Worm (Caenorhabditis elegans) whole organism, L3 larva: ENCODE results near the gene H28G03.2.

Experiments used
- ZK546.5 ChIP-seq: sonication (generic microtip); optimal IDR thresholded peaks from 2 replicates; lab custom pipeline; 2017; ENCODE audit warnings: missing biosample characterization, missing genetic modification characterization
- ceh-16 ChIP-seq: sonication (generic microtip); optimal IDR thresholded peaks from 2 replicates; lab custom pipeline; 2017; ENCODE audit warnings: missing biosample characterization, missing genetic modification characterization
- ceh-28 ChIP-seq: fragments of 150-350 bp; optimal IDR thresholded peaks from 2 replicates; lab custom pipeline; 2014; ENCODE audit warnings: missing biosample characterization, missing genetic modification reagents, missing genetic modification characterization
- ceh-82 ChIP-seq: fragments of 150-350 bp; optimal IDR thresholded peaks from 2 replicates; lab custom pipeline; 2014; ENCODE audit warnings: missing biosample characterization, missing genetic modification characterization
- ceh-9 ChIP-seq: sonication (generic microtip); optimal IDR thresholded peaks from 2 replicates; lab custom pipeline; 2018; ENCODE audit warnings: missing biosample characterization, missing genetic modification characterization
- daf-12 ChIP-seq: fragments of 150-350 bp; optimal IDR thresholded peaks from 2 replicates; lab custom pipeline; 2014; ENCODE audit warnings: missing biosample characterization, missing genetic modification reagents, missing genetic modification characterization
- egl-27 ChIP-seq: sonication (generic microtip); optimal IDR thresholded peaks from 4 replicates; lab custom pipeline; 2017; ENCODE audit warnings: missing biosample characterization, missing genetic modification reagents, missing genetic modification characterization
- elt-1 ChIP-seq: fragments of 150-350 bp; optimal IDR thresholded peaks from 2 replicates; lab custom pipeline; 2014; ENCODE audit warnings: missing biosample characterization, missing genetic modification characterization
- elt-2 ChIP-seq: sonication (generic microtip); optimal IDR thresholded peaks from 2 replicates; lab custom pipeline; 2016; ENCODE audit warnings: missing genetic modification reagents, mild to moderate bottlenecking, missing genetic modification characterization, missing compliant biosample characterization
- fkh-2 ChIP-seq: fragments of 150-350 bp; optimal IDR thresholded peaks from 2 replicates; lab custom pipeline; 2014; ENCODE audit warnings: missing biosample characterization, missing genetic modification reagents, missing genetic modification characterization
- fos-1 ChIP-seq: fragments of 150-350 bp; optimal IDR thresholded peaks from 2 replicates; lab custom pipeline; 2014; ENCODE audit warnings: missing biosample characterization, missing genetic modification characterization
- hmg-11 ChIP-seq: sonication (generic microtip); optimal IDR thresholded peaks from 2 replicates; lab custom pipeline; 2016; ENCODE audit warnings: missing genetic modification characterization, missing compliant biosample characterization
- jun-1 ChIP-seq: fragments of 150-350 bp; optimal IDR thresholded peaks from 2 replicates; lab custom pipeline; 2014; ENCODE audit warnings: missing biosample characterization, missing genetic modification reagents, missing genetic modification characterization
- lin-39 ChIP-seq: fragments of 150-350 bp; optimal IDR thresholded peaks from 2 replicates; lab custom pipeline; 2018; ENCODE audit warnings: missing biosample characterization, missing genetic modification reagents, missing genetic modification characterization
- lsy-12 ChIP-seq: sonication (generic microtip); optimal IDR thresholded peaks from 2 replicates; lab custom pipeline; 2016; ENCODE audit warnings: mild to moderate bottlenecking, missing genetic modification characterization, missing compliant biosample characterization
- nfya-1 ChIP-seq: sonication (generic microtip); optimal IDR thresholded peaks from 2 replicates; lab custom pipeline; 2017; ENCODE audit warnings: missing genetic modification characterization, mild to moderate bottlenecking, missing compliant biosample characterization, antibody characterized with exemption, moderate library complexity; ENCODE audit not compliant: insufficient read depth
- nhr-12 ChIP-seq: fragments of 150-350 bp; optimal IDR thresholded peaks from 2 replicates; lab custom pipeline; 2014; ENCODE audit warnings: missing biosample characterization, missing genetic modification characterization
- nhr-23 ChIP-seq: fragments of 150-350 bp; optimal IDR thresholded peaks from 2 replicates; lab custom pipeline; 2014; ENCODE audit warnings: missing biosample characterization, missing genetic modification reagents, missing genetic modification characterization
- nhr-25 ChIP-seq: sonication (generic microtip); optimal IDR thresholded peaks from 2 replicates; lab custom pipeline; 2017; ENCODE audit warnings: missing biosample characterization, missing genetic modification characterization
- nhr-28 ChIP-seq: fragments of 150-350 bp; optimal IDR thresholded peaks from 2 replicates; lab custom pipeline; 2014; ENCODE audit warnings: missing biosample characterization, missing genetic modification characterization
- nhr-43 ChIP-seq: sonication (generic microtip); optimal IDR thresholded peaks from 2 replicates; lab custom pipeline; 2016; ENCODE audit warnings: mild to moderate bottlenecking, missing genetic modification characterization, missing compliant biosample characterization; ENCODE audit not compliant: poor library complexity, severe bottlenecking
- nhr-67 ChIP-seq: fragments of 150-350 bp; optimal IDR thresholded peaks from 2 replicates; lab custom pipeline; 2014; ENCODE audit warnings: missing biosample characterization, missing genetic modification characterization
- nhr-76 ChIP-seq: fragments of 150-350 bp; sonication (generic microtip); optimal IDR thresholded peaks from 5 replicates; lab custom pipeline; 2014; ENCODE audit warnings: missing biosample characterization, missing genetic modification characterization
- pha-4 ChIP-seq: fragments of 150-350 bp; optimal IDR thresholded peaks from 2 replicates; lab custom pipeline; 2014; ENCODE audit warnings: missing biosample characterization, missing genetic modification reagents, missing genetic modification characterization
- pqm-1 ChIP-seq: fragments of 150-350 bp; optimal IDR thresholded peaks from 2 replicates; lab custom pipeline; 2017; ENCODE audit warnings: missing biosample characterization, missing genetic modification characterization, inconsistent platforms
- sea-2 ChIP-seq: fragments of 150-350 bp; sonication (generic microtip); optimal IDR thresholded peaks from 4 replicates; lab custom pipeline; 2014; ENCODE audit warnings: missing biosample characterization, missing genetic modification reagents, missing genetic modification characterization
- skn-1 ChIP-seq: fragments of 150-350 bp; optimal IDR thresholded peaks from 2 replicates; lab custom pipeline; 2014; ENCODE audit warnings: missing biosample characterization, missing genetic modification characterization
- tbx-2 ChIP-seq: sonication (generic microtip); optimal IDR thresholded peaks from 2 replicates; lab custom pipeline; 2016; ENCODE audit warnings: mild to moderate bottlenecking, missing genetic modification characterization, missing compliant biosample characterization
- ztf-11 ChIP-seq: fragments of 150-350 bp; optimal IDR thresholded peaks from 2 replicates; lab custom pipeline; 2014; ENCODE audit warnings: missing biosample characterization, missing genetic modification characterization
- ztf-4 ChIP-seq: fragments of 150-350 bp; optimal IDR thresholded peaks from 2 replicates; lab custom pipeline; 2014; ENCODE audit warnings: missing biosample characterization, missing genetic modification characterization

The H28G03.2 gene

ce11 chrX:5213565-5213964 is 8.0 kb downstream of the H28G03.2 start:
- TF ChIP-seq elt-2 (tag; lab: Kevin White, UChicago) = peak; percentile 98
- TF ChIP-seq pqm-1 (tag; lab: Kevin White, UChicago) = peak; percentile 98
- peak; percentile 29 for TF ChIP-seq ceh-28 (tag; lab: Kevin White, UChicago)
- no peak for TF ChIP-seq ceh-82
- peak; percentile 66 for TF ChIP-seq nhr-43
- peak; percentile 24 for TF ChIP-seq pha-4 (tag; lab: Kevin White, UChicago)
- no peak for TF ChIP-seq tbx-2 (tag; lab: Kevin White, UChicago)
- TF ChIP-seq fos-1 (tag; lab: Kevin White, UChicago) = no peak
- TF ChIP-seq skn-1 (tag; lab: Kevin White, UChicago) = peak; percentile 8
- TF ChIP-seq jun-1 = peak; percentile 47

DNA sequence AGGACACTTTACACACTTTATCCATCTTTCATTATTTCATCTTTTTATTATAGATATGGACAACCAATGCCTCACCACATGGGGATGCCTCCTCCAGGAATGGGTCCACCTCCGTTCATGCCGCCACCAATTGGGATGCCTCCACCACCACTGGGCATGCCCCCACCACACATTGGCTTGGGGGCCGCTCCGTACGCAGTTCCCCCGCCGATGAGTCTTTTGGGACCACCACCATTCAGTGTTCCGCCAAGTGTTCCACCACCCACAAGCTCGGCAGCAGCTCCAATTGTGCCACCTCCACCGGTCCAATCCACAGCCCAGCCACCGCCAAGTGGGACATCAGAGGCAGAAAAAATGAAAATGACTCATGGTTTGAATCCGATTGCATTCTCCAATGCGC is 9.2 kb downstream of the H28G03.2 start:
- TF ChIP-seq ceh-28 (tag; lab: Kevin White, UChicago) = no peak
- no peak for TF ChIP-seq ceh-9 (tag; lab: Kevin White, UChicago)
- TF ChIP-seq nhr-67 (tag; lab: Kevin White, UChicago) = no peak
- TF ChIP-seq, all 47 proteins: peak for 0

ce11 chrX:5216063-5216462 is 10.5 kb downstream of the H28G03.2 start, which contains the start of gene hrpa-2:
TSS of gene hrpa-2 (plus strand) at chrX:5216363.
- TF ChIP-seq nhr-25 (no peak), lsy-12 (tag; lab: Kevin White, UChicago) (no peak), nhr-43 (no peak), ztf-11 (tag; lab: Kevin White, UChicago) (no peak), nhr-28 (tag; lab: Kevin White, UChicago) (no peak), fos-1 (tag; lab: Kevin White, UChicago) (no peak), ceh-28 (tag; lab: Kevin White, UChicago) (no peak), nhr-67 (tag; lab: Kevin White, UChicago) (no peak), ztf-4 (tag; lab: Kevin White, UChicago) (no peak), ZK546.5 (no peak), fkh-2 (tag; lab: Kevin White, UChicago) (no peak), nfya-1 (tag; lab: Kevin White, UChicago) (no peak), nhr-76 (tag; lab: Kevin White, UChicago) (no peak), sea-2 (GFP tag; lab: Kevin White, UChicago) (no peak), elt-2 (tag; lab: Kevin White, UChicago) (no peak), nhr-12 (tag; lab: Kevin White, UChicago) (no peak), lin-39 (tag; lab: Kevin White, UChicago) (no peak), elt-1 (tag; lab: Kevin White, UChicago) (no peak), egl-27 (tag; lab: Kevin White, UChicago) (no peak), jun-1 (no peak)

DNA sequence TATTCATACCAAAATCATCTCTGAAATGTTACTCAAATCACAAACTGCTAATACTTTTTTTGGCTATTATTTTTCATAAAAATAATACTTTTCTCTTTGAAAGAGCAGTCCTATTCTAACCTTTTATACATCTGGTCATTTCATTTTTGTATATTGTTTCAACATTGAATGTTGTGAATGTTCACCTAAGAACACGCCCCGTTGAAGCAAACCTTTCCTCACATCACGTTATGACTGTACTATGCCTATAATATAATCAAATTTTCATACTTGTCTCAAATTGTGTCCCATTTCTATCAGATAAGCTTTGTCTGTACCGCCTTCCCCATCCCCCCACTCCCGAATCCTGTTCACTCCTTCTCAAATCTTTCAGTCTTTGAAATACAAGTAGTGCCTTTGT is 12.8 kb downstream of the H28G03.2 start:
- peak; percentile 3 for TF ChIP-seq elt-2 (tag; lab: Kevin White, UChicago)
- no peak for TF ChIP-seq nhr-25

DNA sequence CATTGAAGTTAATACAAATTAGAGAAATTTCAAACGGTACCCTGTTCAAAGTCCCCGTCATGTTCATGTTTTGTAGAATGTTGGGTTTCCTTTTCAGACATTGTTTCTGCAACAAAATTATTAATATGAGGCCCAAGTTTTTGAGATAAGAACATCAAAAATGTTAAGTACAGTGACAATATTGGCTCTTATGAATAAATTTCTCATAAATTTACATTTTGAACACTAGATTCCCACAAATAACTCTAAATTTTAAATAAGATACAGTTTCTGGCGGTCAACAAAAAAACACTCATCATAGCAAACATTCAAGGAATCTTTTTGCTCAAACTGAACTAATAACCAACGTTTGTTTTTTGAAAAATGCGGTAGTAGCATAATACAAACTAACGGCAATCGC is 20.7 kb downstream of the H28G03.2 start, which contains the start of gene H28G03.3:
Gene H28G03.3, minus strand, starts transcription at position 101 of the 400 bp plus-strand sequence.
- TF ChIP-seq daf-12 (tag; lab: Kevin White, UChicago) (no peak), ceh-82 (no peak), nfya-1 (tag; lab: Kevin White, UChicago) (no peak), skn-1 (tag; lab: Kevin White, UChicago) (no peak)
- TF ChIP-seq, all 47 proteins: peak for 0

DNA sequence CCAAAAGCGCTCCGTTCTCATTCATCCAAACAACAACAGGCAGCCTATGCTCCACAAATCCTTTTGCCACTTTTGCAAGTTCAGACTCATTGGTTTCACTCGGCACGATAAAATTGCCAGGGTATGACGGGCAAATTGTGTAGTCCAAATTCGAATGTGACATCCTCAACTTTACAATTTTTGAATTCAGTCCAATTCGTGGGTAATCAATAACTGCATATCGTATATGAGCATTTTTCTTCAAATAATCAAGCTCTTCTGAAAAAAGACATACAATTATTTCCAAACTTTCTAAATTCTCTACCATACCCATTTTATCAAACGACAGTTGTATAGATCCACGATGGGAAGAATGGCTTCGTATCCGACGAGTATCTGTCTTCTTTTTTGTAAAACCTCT is 32.7 kb downstream of the H28G03.2 start:
- TF ChIP-seq nhr-28 (tag; lab: Kevin White, UChicago) = no peak
- no peak for TF ChIP-seq egl-27 (tag; lab: Kevin White, UChicago)
- TF ChIP-seq lin-39 (tag; lab: Kevin White, UChicago) = no peak
- TF ChIP-seq, all 47 proteins: peak for 0

ce11 chrX:5243382-5243979 is 37.9 kb downstream of the H28G03.2 start, which contains the start of gene mtm-5:
TSS of gene mtm-5 (minus strand) at chrX:5243408.
- TF ChIP-seq ztf-11 (tag; lab: Kevin White, UChicago) (no peak), egl-27 (tag; lab: Kevin White, UChicago) (no peak), nhr-23 (peak; percentile 1), fos-1 (tag; lab: Kevin White, UChicago) (no peak), pqm-1 (tag; lab: Kevin White, UChicago) (no peak), ceh-16 (tag; lab: Kevin White, UChicago) (no peak), elt-2 (tag; lab: Kevin White, UChicago) (peak; percentile 68), hmg-11 (tag; lab: Kevin White, UChicago) (no peak), daf-12 (tag; lab: Kevin White, UChicago) (no peak)
